Fruit fly (Drosophila melanogaster) whole organism, wandering third instar larva: ENCODE data around the gene CG12702.

Experiments used
- Vsx2 ChIP-seq: fragments of 200-300, 225-300 bp; sonication (Bioruptor generic); optimal IDR thresholded peaks from 2 replicates; lab custom pipeline; 2018; ENCODE audit warnings: missing biosample characterization, missing genetic modification characterization; ENCODE audit not compliant: partially characterized antibody
- h ChIP-seq: fragments of 200-800 bp; sonication (Bioruptor generic); optimal IDR thresholded peaks from 3 replicates; lab custom pipeline; 2016; ENCODE audit warnings: missing biosample characterization, mild to moderate bottlenecking, missing genetic modification characterization
- psq ChIP-seq: fragments of 200-800 bp; sonication (Bioruptor generic); optimal IDR thresholded peaks from 3 replicates; lab custom pipeline; 2017; ENCODE audit warnings: missing biosample characterization, mild to moderate bottlenecking, missing genetic modification characterization, moderate library complexity

DNA sequence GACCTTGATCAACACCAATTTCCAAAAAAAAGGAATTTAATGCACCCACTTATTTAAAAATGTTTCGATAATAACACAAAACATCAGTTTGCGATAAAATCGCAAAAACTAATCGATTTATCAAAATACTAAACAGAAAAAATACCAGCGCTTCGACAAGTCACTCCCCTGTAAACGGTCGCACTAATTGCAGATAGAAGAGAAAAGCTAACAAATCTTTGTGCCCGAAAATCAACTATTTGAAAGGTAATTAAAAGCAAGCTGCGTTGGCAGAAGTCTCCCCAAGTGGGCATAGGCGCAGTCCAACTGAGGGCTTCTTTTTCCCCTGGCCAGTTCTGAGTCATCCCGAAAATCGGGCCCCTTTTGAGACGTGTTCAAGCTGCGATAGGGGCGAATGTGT, 33.8 kb downstream of the CG12702 start, which contains the start of gene AP-1-2beta:
- TF ChIP-seq psq (GFP tag; lab: Kevin White, UChicago) (no peak), Vsx2 (no peak), h (GFP tag; lab: Kevin White, UChicago) (no peak)
